Fruit fly (Drosophila melanogaster) whole organism, embryonic: Measurements from ENCODE around the gene TwdlF.

ENCODE experiments used
- CG10274 ChIP-seq: fragments of 200-800 bp; sonication (Bioruptor generic); optimal IDR thresholded peaks from 3 replicates; lab custom pipeline; 2017; ENCODE audit warnings: missing biosample characterization, mild to moderate bottlenecking, missing genetic modification characterization
- CG11085 ChIP-seq: fragments of 200-800 bp; sonication (Bioruptor generic); IDR thresholded peaks from 2 replicates; pipeline ENCODE4 v1.3.6; 2022; ENCODE audit warnings: missing biosample characterization, missing genetic modification characterization
- CG12155 ChIP-seq: fragments of 200-800 bp; sonication (Bioruptor generic); optimal IDR thresholded peaks from 3 replicates; lab custom pipeline; 2016; ENCODE audit warnings: missing biosample characterization, missing genetic modification characterization
- CG1233 ChIP-seq: fragments of 200-800 bp; sonication (Bioruptor generic); optimal IDR thresholded peaks from 4 replicates; lab custom pipeline; 2018; ENCODE audit warnings: missing biosample characterization, mild to moderate bottlenecking, missing genetic modification characterization
- CG13894 ChIP-seq: fragments of 200-800 bp; sonication (Bioruptor generic); optimal IDR thresholded peaks from 3 replicates; lab custom pipeline; 2018; ENCODE audit warnings: missing biosample characterization, mild to moderate bottlenecking, missing genetic modification characterization, moderate library complexity
- CG15514 ChIP-seq: fragments of 200-800 bp; sonication (Bioruptor generic); optimal IDR thresholded peaks from 3 replicates; lab custom pipeline; 2017; ENCODE audit warnings: missing biosample characterization, missing genetic modification characterization, mild to moderate bottlenecking, moderate library complexity, missing genetic modification reagents
- CG15601 ChIP-seq: fragments of 200-800 bp; sonication (Bioruptor generic); optimal IDR thresholded peaks from 3 replicates; lab custom pipeline; 2019; ENCODE audit warnings: missing biosample characterization, mild to moderate bottlenecking, missing genetic modification characterization, moderate library complexity
- CG17186 ChIP-seq: fragments of 200-800 bp; sonication (Bioruptor generic); optimal IDR thresholded peaks from 3 replicates; lab custom pipeline; 2017; ENCODE audit warnings: missing biosample characterization, missing genetic modification reagents, missing genetic modification characterization
- CG18476 ChIP-seq: fragments of 200-800 bp; sonication (Bioruptor generic); optimal IDR thresholded peaks from 2 replicates; lab custom pipeline; 2016; ENCODE audit warnings: missing biosample characterization, mild to moderate bottlenecking, missing genetic modification characterization
- CG30020 ChIP-seq: fragments of 200-800 bp; optimal IDR thresholded peaks from 2 replicates; lab custom pipeline; 2019; ENCODE audit warnings: missing biosample characterization, mild to moderate bottlenecking, missing genetic modification characterization, moderate library complexity
- CG3407 ChIP-seq: fragments of 200-800 bp; sonication (Bioruptor generic); optimal IDR thresholded peaks from 2 replicates; lab custom pipeline; 2018; ENCODE audit warnings: missing biosample characterization, mild to moderate bottlenecking, missing genetic modification characterization
- CG3847 ChIP-seq: fragments of 200-800 bp; sonication (Bioruptor generic); IDR thresholded peaks from 2 replicates; pipeline ENCODE4 v1.3.6; 2022; ENCODE audit warnings: missing biosample characterization, missing genetic modification characterization
- CG4424 ChIP-seq: fragments of 200-800 bp; sonication (Bioruptor generic); optimal IDR thresholded peaks from 3 replicates; lab custom pipeline; 2016; ENCODE audit warnings: missing biosample characterization, missing genetic modification characterization
- CG6175 ChIP-seq: fragments of 200-800 bp; sonication (Bioruptor generic); IDR thresholded peaks from 3 replicates; pipeline ENCODE4 v1.3.6; 2022; ENCODE audit warnings: missing biosample characterization, missing genetic modification characterization
- CG6765 ChIP-seq: fragments of 200-800 bp; sonication (Bioruptor generic); optimal IDR thresholded peaks from 3 replicates; lab custom pipeline; 2017; ENCODE audit warnings: missing biosample characterization, mild to moderate bottlenecking, missing genetic modification characterization
- CG6813 ChIP-seq: fragments of 200-800 bp; sonication (Bioruptor generic); optimal IDR thresholded peaks from 2 replicates; lab custom pipeline; 2017; ENCODE audit warnings: missing biosample characterization, missing genetic modification characterization, mild to moderate bottlenecking, moderate library complexity, missing genetic modification reagents
- CG7372 ChIP-seq: fragments of 200-800 bp; sonication (Bioruptor generic); IDR thresholded peaks from 2 replicates; pipeline ENCODE4 v1.3.6; 2022; ENCODE audit warnings: missing biosample characterization, missing genetic modification characterization
- CG8290 ChIP-seq, 3 experiments: fragments of 200-800 bp; sonication (Bioruptor generic); optimal IDR thresholded peaks; 2 replicates each; lab custom pipeline; 2016 to 2019; ENCODE audit warnings: missing biosample characterization in 3 of 3, missing genetic modification characterization in 3 of 3, mild to moderate bottlenecking in 2 of 3, moderate library complexity in 1 of 3
- CG8765 ChIP-seq: fragments of 200-800 bp; sonication (Bioruptor generic); IDR thresholded peaks from 2 replicates; pipeline ENCODE4 v1.3.6; 2022; ENCODE audit warnings: missing biosample characterization, missing genetic modification characterization
- CG9817 ChIP-seq: fragments of 200-800 bp; sonication (Bioruptor generic); optimal IDR thresholded peaks from 2 replicates; lab custom pipeline; 2018; ENCODE audit warnings: missing biosample characterization, mild to moderate bottlenecking, missing genetic modification characterization, moderate library complexity
- CG9932 ChIP-seq: fragments of 200-800 bp; sonication (Bioruptor generic); IDR thresholded peaks from 2 replicates; pipeline ENCODE4 v1.3.6; 2022; ENCODE audit warnings: missing biosample characterization, missing genetic modification characterization
- Dfd ChIP-seq, 2 experiments: fragments of >200 bp; optimal IDR thresholded peaks; 2 replicates each; lab custom pipeline; 2017; ENCODE audit warnings: missing biosample characterization in 2 of 2, missing genetic modification characterization in 2 of 2
- Doc2 ChIP-seq: fragments of 200-800 bp; sonication (Bioruptor generic); IDR thresholded peaks from 2 replicates; pipeline ENCODE4 v1.3.6; 2022; ENCODE audit warnings: missing biosample characterization, missing genetic modification characterization
- Drgx ChIP-seq: fragments of 200-800 bp; sonication (Bioruptor generic); IDR thresholded peaks from 2 replicates; pipeline ENCODE4 v1.3.6; 2022; ENCODE audit warnings: missing biosample characterization, missing genetic modification characterization
- Hr3 ChIP-seq: fragments of 200-800 bp; sonication (Bioruptor generic); optimal IDR thresholded peaks from 3 replicates; lab custom pipeline; 2016; ENCODE audit warnings: missing biosample characterization, missing genetic modification characterization
- NK7.1 ChIP-seq: fragments of 200-800 bp; sonication (Bioruptor generic); optimal IDR thresholded peaks from 3 replicates; lab custom pipeline; 2016; ENCODE audit warnings: missing biosample characterization, missing genetic modification characterization
- Optix ChIP-seq: fragments of 200-800 bp; sonication (Bioruptor generic); IDR thresholded peaks from 3 replicates; pipeline ENCODE4 v1.3.6; 2022; ENCODE audit warnings: missing biosample characterization, missing genetic modification characterization
- Pdp1 ChIP-seq, 2 experiments: fragments of 200-800 bp; sonication (Bioruptor generic); optimal IDR thresholded peaks; 3 replicates each; lab custom pipeline; 2016; ENCODE audit warnings: missing biosample characterization in 2 of 2, missing genetic modification characterization in 2 of 2, mild to moderate bottlenecking in 1 of 2, moderate library complexity in 1 of 2
- Rfx ChIP-seq: fragments of 200-800 bp; sonication (Bioruptor generic); IDR thresholded peaks from 2 replicates; pipeline ENCODE4 v1.3.6; 2022; ENCODE audit warnings: missing biosample characterization, missing genetic modification characterization
- Side ChIP-seq: fragments of 200-800 bp; sonication (Bioruptor generic); optimal IDR thresholded peaks from 2 replicates; lab custom pipeline; 2016; ENCODE audit warnings: missing biosample characterization, missing genetic modification characterization
- Sin3A ChIP-seq: fragments of >200 bp; optimal IDR thresholded peaks from 2 replicates; lab custom pipeline; 2018
- Sry-δ ChIP-seq: fragments of 200-800 bp; sonication (Bioruptor generic); optimal IDR thresholded peaks from 2 replicates; lab custom pipeline; 2016; ENCODE audit warnings: missing biosample characterization, missing genetic modification characterization
- al ChIP-seq: fragments of 200-800 bp; sonication (Bioruptor generic); IDR thresholded peaks from 2 replicates; pipeline ENCODE4 v1.3.6; 2022; ENCODE audit warnings: missing biosample characterization, missing genetic modification characterization
- ash1 ChIP-seq: fragments of 200-800 bp; sonication (Bioruptor generic); optimal IDR thresholded peaks from 2 replicates; lab custom pipeline; 2018; ENCODE audit warnings: missing biosample characterization, mild to moderate bottlenecking, missing genetic modification characterization
- cas ChIP-seq: fragments of 200-800 bp; sonication (Bioruptor generic); IDR thresholded peaks from 2 replicates; pipeline ENCODE4 v1.3.6; 2022; ENCODE audit warnings: missing biosample characterization, missing genetic modification characterization
- chm ChIP-seq: fragments of 200-800 bp; sonication (Bioruptor generic); IDR thresholded peaks from 2 replicates; pipeline ENCODE4 v1.3.6; 2022; ENCODE audit warnings: missing biosample characterization, missing genetic modification characterization
- croc ChIP-seq: fragments of 200-800 bp; sonication (Bioruptor generic); conservative IDR thresholded peaks from 3 replicates; pipeline ENCODE4 v1.3.6; 2022; ENCODE audit warnings: missing biosample characterization, missing genetic modification characterization
- esg ChIP-seq: fragments of 200-800 bp; sonication (Bioruptor generic); conservative IDR thresholded peaks from 2 replicates; pipeline ENCODE4 v1.3.6; 2022; ENCODE audit warnings: missing biosample characterization, missing genetic modification characterization
- ewg ChIP-seq: fragments of 200-800 bp; sonication (Bioruptor generic); optimal IDR thresholded peaks from 3 replicates; lab custom pipeline; 2017; ENCODE audit warnings: mild to moderate bottlenecking, missing biosample characterization, missing genetic modification reagents, missing genetic modification characterization
- gcm ChIP-seq: fragments of 200-800 bp; sonication (Bioruptor generic); optimal IDR thresholded peaks from 2 replicates; lab custom pipeline; 2019; ENCODE audit warnings: missing biosample characterization, mild to moderate bottlenecking, missing genetic modification characterization, moderate library complexity
- gem ChIP-seq: fragments of 200-800 bp; sonication (Bioruptor generic); optimal IDR thresholded peaks from 2 replicates; lab custom pipeline; 2019; ENCODE audit warnings: missing biosample characterization, mild to moderate bottlenecking, missing genetic modification characterization, moderate library complexity
- inv ChIP-seq: fragments of 200-800 bp; sonication (Bioruptor generic); IDR thresholded peaks from 2 replicates; pipeline ENCODE4 v1.3.6; 2022; ENCODE audit warnings: missing biosample characterization, missing genetic modification characterization; ENCODE audit not compliant: partially characterized antibody
- kay ChIP-seq: fragments of 200-800 bp; sonication (Bioruptor generic); optimal IDR thresholded peaks from 2 replicates; lab custom pipeline; 2016; ENCODE audit warnings: missing biosample characterization, missing genetic modification characterization
- peb ChIP-seq: fragments of 200-800 bp; sonication (Bioruptor generic); IDR thresholded peaks from 2 replicates; pipeline ENCODE4 v1.3.6; 2022; ENCODE audit warnings: missing biosample characterization, missing genetic modification characterization
- scrt ChIP-seq: fragments of 200-800 bp; sonication (Bioruptor generic); optimal IDR thresholded peaks from 2 replicates; lab custom pipeline; 2018; ENCODE audit warnings: missing biosample characterization, mild to moderate bottlenecking, missing genetic modification characterization, moderate library complexity
- sd ChIP-seq: fragments of 200-800 bp; sonication (Bioruptor generic); optimal IDR thresholded peaks from 3 replicates; lab custom pipeline; 2018; ENCODE audit warnings: missing biosample characterization, mild to moderate bottlenecking, missing genetic modification characterization, moderate library complexity
- sens ChIP-seq: fragments of 200-800 bp; sonication (Bioruptor generic); peaks from one replicate; lab custom pipeline; 2016; ENCODE audit warnings: missing biosample characterization, missing genetic modification characterization
- sens-2 ChIP-seq: fragments of 200-800 bp; sonication (Bioruptor generic); IDR thresholded peaks from 2 replicates; pipeline ENCODE4 v1.3.6; 2022; ENCODE audit warnings: missing biosample characterization, missing genetic modification characterization
- tio ChIP-seq: fragments of 200-800 bp; sonication (Bioruptor generic); optimal IDR thresholded peaks from 2 replicates; lab custom pipeline; 2017; ENCODE audit warnings: missing biosample characterization, missing genetic modification characterization, inconsistent platforms
- unpg ChIP-seq: fragments of 200-800 bp; sonication (Bioruptor generic); optimal IDR thresholded peaks from 3 replicates; lab custom pipeline; 2018; ENCODE audit warnings: missing biosample characterization, mild to moderate bottlenecking, missing genetic modification characterization, moderate library complexity
- wek ChIP-seq: fragments of 200-800 bp; sonication (Bioruptor generic); optimal IDR thresholded peaks from 3 replicates; lab custom pipeline; 2018; ENCODE audit warnings: missing biosample characterization, mild to moderate bottlenecking, missing genetic modification characterization, moderate library complexity

Gene TwdlF

dm6 chr3R:4220780-4221179 is 26.0 kb upstream of the TwdlF start (continued):
- TF ChIP-seq CG6765 (GFP tag; lab: Kevin White, UChicago) (no peak), CG17186 (peak; percentile 94), CG7372 (GFP tag; lab: Robert Waterston, UW) (no peak), Drgx (GFP tag; lab: Robert Waterston, UW) (0 out of 2 replicates have a peak, but pooled peaks have one; percentile 20), wek (GFP tag; lab: Kevin White, UChicago) (no peak), ewg (GFP tag; lab: Kevin White, UChicago) (peak; percentile 76), CG15601 (no peak), CG13894 (tag; lab: Kevin White, UChicago) (no peak), al (GFP tag; lab: Robert Waterston, UW) (0 out of 2 replicates have a peak, but pooled peaks have one; percentile 10), CG1233 (no peak), CG8765 (GFP tag; lab: Robert Waterston, UW) (no peak), CG3407 (GFP tag; lab: Kevin White, UChicago) (no peak), kay (no peak), CG6813 (GFP tag; lab: Kevin White, UChicago) (no peak), CG12155 (GFP tag; lab: Kevin White, UChicago) (peak; percentile 27), CG18476 (GFP tag; lab: Kevin White, UChicago) (no peak), CG11085 (GFP tag; lab: Robert Waterston, UW) (no peak), CG8290 (GFP tag; optimal IDR thresholded peaks at IDR 0.05; lab: Kevin White, UChicago) (peak; percentile 32), CG8290 (tag; optimal IDR thresholded peaks at IDR 0.05; lab: Kevin White, UChicago) (peak in 1 of 2 experiments; percentile 80), ash1 (no peak), Optix (no peak), Pdp1 (GFP tag; optimal IDR thresholded peaks at IDR 0.05; lab: Kevin White, UChicago) (peak in 1 of 2 experiments; percentile 33), CG9817 (tag; lab: Kevin White, UChicago) (peak; percentile 25), CG10274 (GFP tag; lab: Kevin White, UChicago) (no peak), CG30020 (tag; lab: Kevin White, UChicago) (peak; percentile 76), Dfd (GFP tag; optimal IDR thresholded peaks at IDR 0.05; lab: Kevin White, UChicago) (no peak), Hr3 (GFP tag; lab: Kevin White, UChicago) (peak; percentile 20), Side (GFP tag; lab: Kevin White, UChicago) (no peak), gem (tag; lab: Kevin White, UChicago) (no peak), gcm (GFP tag; lab: Kevin White, UChicago) (no peak), croc (GFP tag; lab: Robert Waterston, UW) (no peak; the same call in 2 of the 3 replicates), sens-2 (GFP tag; lab: Robert Waterston, UW) (no peak), CG4424 (no peak), CG15514 (GFP tag; lab: Kevin White, UChicago) (peak; percentile 100), Sry-δ (GFP tag; lab: Kevin White, UChicago) (peak; percentile 88), NK7.1 (GFP tag; lab: Kevin White, UChicago) (peak; percentile 18), peb (GFP tag; lab: Robert Waterston, UW) (no peak), inv (GFP tag; lab: Robert Waterston, UW) (peak; percentile 97), CG3847 (peak; percentile 66), unpg (GFP tag; lab: Kevin White, UChicago) (no peak), tio (GFP tag; lab: Kevin White, UChicago) (no peak), sd (tag; lab: Kevin White, UChicago) (no peak), CG6175 (GFP tag; lab: Robert Waterston, UW) (no peak), CG9932 (GFP tag; lab: Robert Waterston, UW) (peak; percentile 78), Rfx (GFP tag; lab: Robert Waterston, UW) (peak; percentile 76), cas (GFP tag; lab: Robert Waterston, UW) (peak; percentile 25; the same call in 1 of the 2 replicates), Doc2 (GFP tag; lab: Robert Waterston, UW) (no peak), sens (peak; percentile 73), Sin3A (peak; percentile 73), scrt (GFP tag; lab: Kevin White, UChicago) (no peak), chm (GFP tag; lab: Robert Waterston, UW) (peak; percentile 54; the same call in 1 of the 2 replicates), esg (GFP tag; lab: Robert Waterston, UW) (no peak)
